Fruit fly (Drosophila melanogaster) whole organism, prepupa: Measurements from ENCODE around the gene Prosalpha6.

Experiments
- CG11762 ChIP-seq: fragments of 200-800 bp; sonication (Bioruptor generic); optimal IDR thresholded peaks from 3 replicates; lab custom pipeline; 2016; ENCODE audit warnings: missing biosample characterization, missing genetic modification characterization; ENCODE audit not compliant: insufficient read depth
- CG11902 ChIP-seq: fragments of 200-800 bp; sonication (Bioruptor generic); optimal IDR thresholded peaks from 3 replicates; lab custom pipeline; 2016; ENCODE audit warnings: missing biosample characterization, missing genetic modification characterization
- Eip78C ChIP-seq: fragments of 200-800 bp; sonication (Bioruptor generic); peaks from one replicate; lab custom pipeline; 2016; ENCODE audit warnings: missing biosample characterization, missing genetic modification characterization
- Hr39 ChIP-seq: fragments of 200-800 bp; sonication (Bioruptor generic); optimal IDR thresholded peaks from 2 replicates; lab custom pipeline; 2016; ENCODE audit warnings: missing biosample characterization, missing genetic modification characterization
- OdsH ChIP-seq: fragments of 200-800 bp; sonication (Bioruptor generic); optimal IDR thresholded peaks from 3 replicates; lab custom pipeline; 2016; ENCODE audit warnings: missing biosample characterization, missing genetic modification characterization
- Sox15 ChIP-seq: fragments of 200-800 bp; sonication (Bioruptor generic); optimal IDR thresholded peaks from 3 replicates; lab custom pipeline; 2016; ENCODE audit warnings: missing biosample characterization, missing genetic modification characterization
- fkh ChIP-seq: fragments of 200-800 bp; sonication (Bioruptor generic); optimal IDR thresholded peaks from 3 replicates; lab custom pipeline; 2017; ENCODE audit warnings: missing biosample characterization, mild to moderate bottlenecking, missing genetic modification characterization, moderate library complexity

- TF ChIP-seq OdsH (GFP tag; lab: Kevin White, UChicago) (no peak), CG11762 (GFP tag; lab: Kevin White, UChicago) (no peak), CG11902 (no peak), Hr39 (GFP tag; lab: Kevin White, UChicago) (no peak), Sox15 (GFP tag; lab: Kevin White, UChicago) (no peak), Eip78C (GFP tag; lab: Kevin White, UChicago) (peak; percentile 18), fkh (no peak)
Measured at dm6 chr2L:10263343-10263744, 42.2 kb downstream of the Prosalpha6 start, which contains the start of gene Rsf1.
